Worm (Caenorhabditis elegans): Measurements from ENCODE around the gene C34C6.10.

Gene C34C6.10

DNA sequence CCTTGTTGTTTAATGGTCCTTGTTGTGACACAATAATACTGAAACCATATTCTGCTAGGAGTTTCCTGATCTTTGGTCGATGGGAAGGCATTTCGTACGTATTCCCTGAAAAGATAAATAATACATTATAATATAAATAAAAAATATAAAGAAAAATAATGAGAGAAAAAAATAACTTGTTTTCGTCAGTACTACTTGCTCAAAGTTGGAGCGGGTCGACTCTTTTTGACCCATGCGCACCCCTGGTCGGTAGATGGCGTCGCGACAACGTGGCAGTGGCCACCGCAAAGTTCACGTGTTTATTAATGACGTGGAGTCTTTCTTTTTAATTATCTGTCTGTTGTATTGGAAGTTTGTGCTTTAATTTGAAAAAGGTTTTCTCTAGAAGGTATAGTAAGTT is at the start of gene C34C6.10:
C34C6.10 (minus strand) TSS at position 101 of the 400 bp plus-strand sequence.
- no peak for TF ChIP-seq nfyb-1 (GFP tag; IDR thresholded peaks at IDR 0.05)
- TF ChIP-seq F57A8.1 (GFP tag; optimal IDR thresholded peaks at IDR 0.05): no peak
- no peak for TF ChIP-seq akir-1 (GFP tag; optimal IDR thresholded peaks at IDR 0.05)
- TF ChIP-seq ztf-28 (GFP tag; IDR thresholded peaks at IDR 0.05): no peak
- TF ChIP-seq cebp-1 (GFP tag; IDR thresholded peaks at IDR 0.05): no peak
- no peak for TF ChIP-seq cebp-1 (tag; optimal IDR thresholded peaks at IDR 0.05)
- no peak for TF ChIP-seq ztf-6 (GFP tag; IDR thresholded peaks at IDR 0.05)
- TF ChIP-seq hrde-1 (tag; optimal IDR thresholded peaks at IDR 0.05; ENCODE audit: borderline replicate concordance): no peak
- TF ChIP-seq unc-62 (GFP tag; optimal IDR thresholded peaks at IDR 0.05): no peak
- TF ChIP-seq mcd-1 (GFP tag; IDR thresholded peaks at IDR 0.05): no peak
- TF ChIP-seq tbx-9 (tag; optimal IDR thresholded peaks at IDR 0.05; ENCODE audit: borderline replicate concordance): no peak
- TF ChIP-seq ceh-100 (GFP tag; IDR thresholded peaks at IDR 0.05): no peak
- TF ChIP-seq bed-1 (GFP tag; IDR thresholded peaks at IDR 0.05): no peak
- no peak for TF ChIP-seq zfh-2 (GFP tag; conservative IDR thresholded peaks at IDR 0.05)
- no peak for TF ChIP-seq C17E4.6 (GFP tag; IDR thresholded peaks at IDR 0.05)
- TF ChIP-seq lin-35 (GFP tag; optimal IDR thresholded peaks at IDR 0.05): no peak
- TF ChIP-seq nhr-80 (tag; optimal IDR thresholded peaks at IDR 0.05): no peak
- no peak for TF ChIP-seq snpc-4 (GFP tag; optimal IDR thresholded peaks at IDR 0.05)
- no peak for TF ChIP-seq snpc-4 (tag; optimal IDR thresholded peaks at IDR 0.05)
- TF ChIP-seq madf-3 (GFP tag; IDR thresholded peaks at IDR 0.05): no peak
- TF ChIP-seq die-1 (tag; optimal IDR thresholded peaks at IDR 0.05): no peak

DNA sequence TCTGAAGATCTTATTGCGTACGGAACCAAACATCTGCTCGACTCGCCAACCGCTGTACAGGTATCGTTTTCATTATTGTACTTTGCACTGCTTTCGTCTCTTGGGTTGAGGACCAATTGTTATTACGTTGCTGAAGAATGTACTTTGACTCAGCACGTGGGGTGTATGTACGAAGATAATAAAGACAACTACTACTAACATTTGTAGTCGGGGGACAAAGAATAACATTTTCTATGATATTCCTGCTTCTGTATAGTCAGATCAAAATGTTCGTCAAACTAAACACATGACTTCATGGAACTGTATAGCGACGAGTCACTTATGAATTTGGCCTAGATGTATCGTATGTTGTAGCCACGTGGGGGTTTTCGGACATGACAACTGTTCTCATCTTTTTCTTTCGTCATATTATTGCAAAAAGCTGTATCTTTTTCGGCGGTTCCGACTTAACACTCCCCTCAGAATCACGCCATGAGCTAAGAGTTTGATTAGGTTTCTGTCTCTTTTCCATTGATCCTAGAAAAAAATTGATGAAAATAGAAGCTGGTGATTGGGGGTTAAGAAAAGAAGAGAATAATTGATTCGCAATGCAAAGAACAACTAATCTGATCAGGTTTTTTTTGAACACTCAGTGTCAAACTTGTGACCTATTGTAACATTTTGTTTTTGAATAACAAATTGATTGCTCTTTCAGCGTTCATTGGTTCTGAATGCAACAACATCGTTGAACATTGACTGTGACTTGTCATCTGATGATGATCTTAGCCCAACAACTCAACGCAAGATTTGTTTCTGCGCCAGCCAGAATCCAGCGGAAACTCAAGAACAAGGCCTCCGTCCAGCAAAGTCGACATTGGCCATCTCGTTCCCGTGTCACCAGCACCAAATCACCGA is 49.1 kb upstream of the C34C6.10 start:
- TF ChIP-seq rcor-1 (GFP tag; IDR thresholded peaks at IDR 0.05): peak; percentile 34; the same call in 1 of the 2 replicates
- TF ChIP-seq gei-17 (GFP tag; optimal IDR thresholded peaks at IDR 0.05): no peak
- TF ChIP-seq die-1 (tag; optimal IDR thresholded peaks at IDR 0.05): no peak
- peak; percentile 34 for TF ChIP-seq atf-7 (tag; optimal IDR thresholded peaks at IDR 0.05)
- TF ChIP-seq hmg-1.2 (GFP tag; IDR thresholded peaks at IDR 0.05): peak; percentile 5; the same call in 1 of the 2 replicates
- TF ChIP-seq madf-6 (GFP tag; IDR thresholded peaks at IDR 0.05): peak; percentile 44; the same call in 1 of the 2 replicates
- peak; percentile 41; the same call in 1 of the 2 replicates for TF ChIP-seq mcd-1 (GFP tag; IDR thresholded peaks at IDR 0.05)
- no peak for TF ChIP-seq F22D6.2 (tag; optimal IDR thresholded peaks at IDR 0.05)
- no peak for TF ChIP-seq bed-1 (GFP tag; IDR thresholded peaks at IDR 0.05)
- TF ChIP-seq madf-8 (GFP tag; conservative IDR thresholded peaks at IDR 0.05): no peak
- no peak for TF ChIP-seq snpc-4 (GFP tag; optimal IDR thresholded peaks at IDR 0.05)
- TF ChIP-seq snpc-4 (tag; optimal IDR thresholded peaks at IDR 0.05): peak in 1 of 4 experiments; percentile 41
- TF ChIP-seq Y53G8AR.9 (GFP tag; conservative IDR thresholded peaks at IDR 0.05): peak; percentile 54
- TF ChIP-seq tbx-9 (tag; optimal IDR thresholded peaks at IDR 0.05; ENCODE audit: borderline replicate concordance): no peak
- TF ChIP-seq B0336.3 (GFP tag; IDR thresholded peaks at IDR 0.05): peak; percentile 36; the same call in 1 of the 2 replicates
- no peak for TF ChIP-seq Y53F4B.3 (GFP tag; IDR thresholded peaks at IDR 0.05)
- no peak for TF ChIP-seq lin-54 (GFP tag; optimal IDR thresholded peaks at IDR 0.05)
- peak; percentile 44 for TF ChIP-seq K12H6.12 (tag; optimal IDR thresholded peaks at IDR 0.05)
- peak; percentile 37 for TF ChIP-seq ztf-26 (tag; optimal IDR thresholded peaks at IDR 0.05)
- no peak for TF ChIP-seq egl-18 (GFP tag; IDR thresholded peaks at IDR 0.05)
- no peak for TF ChIP-seq dpl-1 (GFP tag; optimal IDR thresholded peaks at IDR 0.05)
- 0 out of 2 replicates have a peak, but pooled peaks have one; percentile 34 for TF ChIP-seq pbrm-1 (GFP tag; IDR thresholded peaks at IDR 0.05)
- no peak for TF ChIP-seq bed-2 (GFP tag; IDR thresholded peaks at IDR 0.05)
- TF ChIP-seq ama-1 (optimal IDR thresholded peaks at IDR 0.05): peak; percentile 91
- TF ChIP-seq ama-1 (GFP tag; optimal IDR thresholded peaks at IDR 0.05): no peak
- no peak for TF ChIP-seq F57A8.1 (GFP tag; optimal IDR thresholded peaks at IDR 0.05)
- no peak for TF ChIP-seq attf-5 (GFP tag; optimal IDR thresholded peaks at IDR 0.05)
- TF ChIP-seq ceh-79 (tag; optimal IDR thresholded peaks at IDR 0.05): peak; percentile 44
- TF ChIP-seq lin-26 (GFP tag; IDR thresholded peaks at IDR 0.05): peak; percentile 67; the same call in 1 of the 2 replicates
- no peak for TF ChIP-seq dpff-1 (tag; optimal IDR thresholded peaks at IDR 0.05)
- TF ChIP-seq hrde-1 (tag; optimal IDR thresholded peaks at IDR 0.05; ENCODE audit: borderline replicate concordance): no peak
- no peak for TF ChIP-seq mel-28 (tag; optimal IDR thresholded peaks at IDR 0.05; ENCODE audit: borderline replicate concordance)
- no peak for TF ChIP-seq madf-3 (GFP tag; IDR thresholded peaks at IDR 0.05)
